Worm (Caenorhabditis elegans): ENCODE data around the gene cpt-1.
"Not testable (repeated sequence)": the region's sequence is repeated elsewhere in the genome, so short reads cannot be mapped to it uniquely, and the experiment has no call there.

Gene cpt-1

ce11 chrII:12764476-12764875, 31.8 kb downstream of the cpt-1 start:
- no peak for TF ChIP-seq unc-62 (GFP tag; optimal IDR thresholded peaks at IDR 0.05)

- TF ChIP-seq unc-62 (GFP tag; optimal IDR thresholded peaks at IDR 0.05), result no peak
Measured at ce11 chrII:12760497-12760896, 35.8 kb downstream of the cpt-1 start, which contains the start of gene cnp-2. Gene cnp-2 (plus strand): TSS chrII:12760797.

ce11 chrII:12756180-12756579, 40.1 kb downstream of the cpt-1 start, which contains the start of the genes Y46G5A.7 and Y46G5A.8:
Gene Y46G5A.7 (minus strand): TSS chrII:12756332.
Gene Y46G5A.8 (plus strand): TSS chrII:12756338.
- TF ChIP-seq unc-62 (GFP tag; optimal IDR thresholded peaks at IDR 0.05), result no peak

- not testable (repeated sequence) for TF ChIP-seq unc-62 (GFP tag; optimal IDR thresholded peaks at IDR 0.05)
Measured at ce11 chrII:12753725-12754124, 42.5 kb downstream of the cpt-1 start, which contains the start of gene Y46G5A.39. Gene Y46G5A.39 (minus strand): TSS chrII:12753825.

- no peak for TF ChIP-seq unc-62 (GFP tag; optimal IDR thresholded peaks at IDR 0.05)
Measured at ce11 chrII:12739306-12739705, 56.9 kb downstream of the cpt-1 start.

- TF ChIP-seq unc-62 (GFP tag; optimal IDR thresholded peaks at IDR 0.05), result no peak
Measured at ce11 chrII:12738284-12739201, 57.7 kb downstream of the cpt-1 start, which contains the start of gene pisy-1. Gene pisy-1 (minus strand): TSS chrII:12738334.
